Worm (Caenorhabditis elegans): Measurements from ENCODE around the gene csp-1.

Gene csp-1

DNA sequence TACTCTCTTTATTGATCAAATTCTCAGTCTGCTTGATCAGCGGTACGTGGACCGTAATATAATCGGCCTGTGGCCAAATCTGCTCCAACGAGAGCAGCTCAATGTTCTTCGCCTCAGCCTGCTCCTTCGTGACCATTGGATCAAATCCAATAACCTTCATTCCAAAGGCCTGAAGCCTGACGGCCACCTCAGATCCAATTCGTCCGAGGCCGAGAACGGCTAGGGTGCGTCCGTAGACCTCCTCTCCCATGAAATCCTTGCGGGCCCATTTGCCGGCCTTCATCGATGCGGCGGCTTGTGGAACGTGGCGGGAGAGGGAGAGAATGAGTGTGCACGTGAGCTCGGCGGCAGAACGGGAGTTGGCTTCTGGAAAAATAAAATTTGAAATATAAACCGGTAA lies 36.5 kb downstream of the csp-1 start:
- TF ChIP-seq lin-39 (tag; optimal IDR thresholded peaks at IDR 0.05): no peak
- TF ChIP-seq set-16 (GFP tag; IDR thresholded peaks at IDR 0.05): peak; percentile 79
- no peak for TF ChIP-seq arid-1 (GFP tag; conservative IDR thresholded peaks at IDR 0.05)
- TF ChIP-seq tag-97 (GFP tag; IDR thresholded peaks at IDR 0.05): no peak
- TF ChIP-seq tra-1 (GFP tag; IDR thresholded peaks at IDR 0.05): no peak

DNA sequence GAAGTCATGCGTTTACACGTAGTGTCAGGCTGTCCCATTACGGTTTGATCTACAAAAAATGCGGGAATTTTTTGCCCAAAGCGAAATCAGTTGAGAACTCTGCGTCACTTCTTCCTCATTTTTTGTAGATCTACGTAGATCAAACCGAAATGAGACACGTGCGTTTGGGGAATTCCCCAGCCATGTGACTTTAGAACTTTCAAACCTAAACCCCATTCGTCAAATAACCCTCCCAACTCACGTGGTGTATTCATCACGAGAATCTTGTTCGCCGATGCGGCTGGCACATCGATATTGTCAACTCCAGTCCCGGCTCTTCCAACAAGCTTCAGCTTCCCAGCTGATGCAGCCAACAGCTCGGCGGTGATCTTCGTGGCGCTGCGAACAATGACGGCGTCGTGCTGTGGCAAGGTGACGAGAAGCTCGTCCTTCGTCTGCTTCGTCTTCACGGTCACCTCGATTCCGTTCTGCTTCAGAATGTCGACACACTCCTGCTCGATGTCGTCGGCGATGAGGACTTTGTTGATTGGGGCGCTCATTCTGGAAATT lies 37.0 kb downstream of the csp-1 start, which contains the start of gene phdh-1:
Gene phdh-1 (minus strand): TSS at position 540 of the 549 bp plus-strand sequence.
- peak; percentile 74 for TF ChIP-seq set-16 (GFP tag; IDR thresholded peaks at IDR 0.05)
- no peak for TF ChIP-seq fos-1 (tag; optimal IDR thresholded peaks at IDR 0.05)
- peak; percentile 51 for TF ChIP-seq hlh-30 (tag; optimal IDR thresholded peaks at IDR 0.05; ENCODE audit: insufficient read depth)
- TF ChIP-seq T20F7.1 (GFP tag; optimal IDR thresholded peaks at IDR 0.05): no peak
- TF ChIP-seq ceh-32 (tag; optimal IDR thresholded peaks at IDR 0.05; ENCODE audit: poor library complexity): no peak
- peak in 1 of 2 experiments; percentile 18 for TF ChIP-seq unc-62 (GFP tag; optimal IDR thresholded peaks at IDR 0.05 in 1 of 2)
- TF ChIP-seq unc-62 (tag; optimal IDR thresholded peaks at IDR 0.05): no peak
- peak; percentile 84 for TF ChIP-seq aha-1 (tag)
- no peak for TF ChIP-seq Y5F2A.4 (GFP tag; optimal IDR thresholded peaks at IDR 0.05)
- 0 out of 4 replicates have a peak, but pooled peaks of 1 of the 2 experiments have one; percentile 23 for TF ChIP-seq madf-5 (GFP tag; IDR thresholded peaks at IDR 0.05)
- no peak for TF ChIP-seq lin-15B (tag; optimal IDR thresholded peaks at IDR 0.05)

DNA sequence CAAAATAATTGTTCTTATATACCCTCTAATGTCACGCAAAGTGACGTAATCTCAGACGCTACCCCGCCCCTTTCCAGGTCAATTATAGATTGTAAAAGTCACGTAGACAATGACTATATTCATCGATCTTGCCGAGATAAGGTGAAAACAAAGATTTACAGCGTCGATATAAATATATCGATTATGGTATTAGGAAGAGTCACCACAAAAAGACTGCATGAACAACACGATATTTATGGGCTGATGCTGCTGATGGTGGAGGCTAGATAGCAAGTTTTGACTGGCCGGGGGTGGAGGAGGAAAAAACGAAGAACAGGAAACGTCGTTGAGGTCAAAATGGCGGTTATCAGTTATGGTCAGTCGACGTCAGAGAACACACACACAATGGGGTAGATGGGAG lies 37.6 kb downstream of the csp-1 start:
- TF ChIP-seq mes-2 (tag; optimal IDR thresholded peaks at IDR 0.05; ENCODE audit: poor library complexity, severe bottlenecking) (no peak), pqm-1 (tag; optimal IDR thresholded peaks at IDR 0.05) (peak; percentile 2), lin-1 (GFP tag; IDR thresholded peaks at IDR 0.05) (no peak), hlh-30 (tag; optimal IDR thresholded peaks at IDR 0.05; ENCODE audit: insufficient read depth) (no peak), sdz-12 (GFP tag; optimal IDR thresholded peaks at IDR 0.05) (no peak), F26F4.8 (GFP tag; conservative IDR thresholded peaks at IDR 0.05) (no peak), nhr-11 (tag; optimal IDR thresholded peaks at IDR 0.05) (no peak), egl-27 (tag; optimal IDR thresholded peaks at IDR 0.05) (no peak), dmd-6 (GFP tag; IDR thresholded peaks at IDR 0.05) (peak; percentile 25), dpl-1 (GFP tag; optimal IDR thresholded peaks at IDR 0.05) (peak; percentile 13), ceh-82 (tag; optimal IDR thresholded peaks at IDR 0.05) (no peak), nhr-102 (tag; optimal IDR thresholded peaks at IDR 0.05) (peak; percentile 14), mdl-1 (tag; optimal IDR thresholded peaks at IDR 0.05) (peak in 1 of 2 experiments; percentile 69), lsy-2 (tag; optimal IDR thresholded peaks at IDR 0.05) (peak in 1 of 2 experiments; percentile 50), php-3 (GFP tag; IDR thresholded peaks at IDR 0.05) (0 out of 2 replicates have a peak, but pooled peaks have one; percentile 19), T26A8.4 (GFP tag; IDR thresholded peaks at IDR 0.05) (peak; percentile 9; the same call in 1 of the 2 replicates), nhr-28 (tag; optimal IDR thresholded peaks at IDR 0.05) (peak; percentile 75), nhr-111 (GFP tag; optimal IDR thresholded peaks at IDR 0.05) (no peak), nhr-41 (GFP tag; IDR thresholded peaks at IDR 0.05) (no peak), mdt-29 (GFP tag; IDR thresholded peaks at IDR 0.05) (no peak), ceh-44 (GFP tag; IDR thresholded peaks at IDR 0.05) (no peak), ceh-32 (tag; optimal IDR thresholded peaks at IDR 0.05; ENCODE audit: poor library complexity) (no peak), saeg-2 (GFP tag; IDR thresholded peaks at IDR 0.05) (no peak), unc-62 (GFP tag; optimal IDR thresholded peaks at IDR 0.05 in 1 of 2) (peak in 1 of 2 experiments; percentile 68), unc-62 (tag; optimal IDR thresholded peaks at IDR 0.05) (no peak), D1046.2 (GFP tag; IDR thresholded peaks at IDR 0.05) (no peak), set-16 (GFP tag; IDR thresholded peaks at IDR 0.05) (no peak), mxl-3 (GFP tag; optimal IDR thresholded peaks at IDR 0.05) (peak; percentile 53), dve-1 (tag; optimal IDR thresholded peaks at IDR 0.05; ENCODE audit: insufficient read depth) (peak; percentile 82), daf-16 (GFP tag; optimal IDR thresholded peaks at IDR 0.05) (no peak), daf-16 (tag; optimal IDR thresholded peaks at IDR 0.05) (peak; percentile 91), aha-1 (tag) (peak; percentile 100), daf-8 (GFP tag; IDR thresholded peaks at IDR 0.05) (no peak), spr-3 (GFP tag; optimal IDR thresholded peaks at IDR 0.05) (no peak), spr-1 (tag; optimal IDR thresholded peaks at IDR 0.05) (peak; percentile 17), nhr-42 (GFP tag; IDR thresholded peaks at IDR 0.05) (peak; percentile 76), nhr-48 (tag; optimal IDR thresholded peaks at IDR 0.05) (peak; percentile 87)

Data from whole organism, L4 larva.